Worm (Caenorhabditis elegans) whole organism, mixed stage, embryonic: ENCODE measurements around the gene Y39A1A.10.

Experiments used
- M03D4.4 ChIP-seq: sonication (generic microtip); optimal IDR thresholded peaks from 2 replicates; lab custom pipeline; 2017; ENCODE audit warnings: mild to moderate bottlenecking, missing genetic modification characterization, missing compliant biosample characterization
- bed-3 ChIP-seq: fragments of 200-800 bp; sonication (Bioruptor generic); optimal IDR thresholded peaks from 3 replicates; lab custom pipeline; 2018; ENCODE audit warnings: mild to moderate bottlenecking, missing genetic modification characterization, moderate library complexity, missing compliant biosample characterization
- blmp-1 ChIP-seq: fragments of 150-350 bp; optimal IDR thresholded peaks from 2 replicates; lab custom pipeline; 2014; ENCODE audit warnings: missing biosample characterization, missing genetic modification characterization
- ceh-39 ChIP-seq: fragments of 150-350 bp; optimal IDR thresholded peaks from 2 replicates; lab custom pipeline; 2014; ENCODE audit warnings: missing biosample characterization, missing genetic modification characterization
- ceh-43 ChIP-seq: fragments of 200-800 bp; sonication (Bioruptor generic); optimal IDR thresholded peaks from 2 replicates; lab custom pipeline; 2018; ENCODE audit warnings: mild to moderate bottlenecking, missing genetic modification characterization, moderate library complexity, missing compliant biosample characterization
- ceh-83 ChIP-seq: fragments of 200-800 bp; sonication (Bioruptor generic); optimal IDR thresholded peaks from 2 replicates; lab custom pipeline; 2018; ENCODE audit warnings: mild to moderate bottlenecking, missing genetic modification characterization, missing compliant biosample characterization
- ces-1 ChIP-seq: fragments of 150-350 bp; optimal IDR thresholded peaks from 2 replicates; lab custom pipeline; 2014; ENCODE audit warnings: missing biosample characterization, missing genetic modification reagents, missing genetic modification characterization
- cnd-1 ChIP-seq: fragments of 200-800 bp; sonication (Bioruptor generic); optimal IDR thresholded peaks from 2 replicates; lab custom pipeline; 2018; ENCODE audit warnings: mild to moderate bottlenecking, missing genetic modification characterization, missing compliant biosample characterization
- drap-1 ChIP-seq: fragments of 200-800 bp; sonication (Bioruptor generic); optimal IDR thresholded peaks from 3 replicates; lab custom pipeline; 2018; ENCODE audit warnings: mild to moderate bottlenecking, missing genetic modification characterization, missing compliant biosample characterization
- elt-1 ChIP-seq: sonication (generic microtip); optimal IDR thresholded peaks from 2 replicates; lab custom pipeline; 2017; ENCODE audit warnings: missing genetic modification characterization, mild to moderate bottlenecking, missing compliant biosample characterization, antibody characterized with exemption, moderate library complexity, borderline replicate concordance; ENCODE audit not compliant: insufficient read depth
- flh-1 ChIP-seq: fragments of 200-800 bp; sonication (Bioruptor generic); optimal IDR thresholded peaks from 2 replicates; lab custom pipeline; 2018; ENCODE audit warnings: mild to moderate bottlenecking, missing genetic modification characterization, moderate library complexity, missing compliant biosample characterization
- ham-2 ChIP-seq: fragments of 200-800 bp; sonication (Bioruptor generic); optimal IDR thresholded peaks from 2 replicates; lab custom pipeline; 2018; ENCODE audit warnings: mild to moderate bottlenecking, missing genetic modification characterization, missing compliant biosample characterization
- hlh-1 ChIP-seq: fragments of 150-350 bp; optimal IDR thresholded peaks from 2 replicates; lab custom pipeline; 2014; ENCODE audit warnings: missing biosample characterization, missing genetic modification reagents, missing genetic modification characterization
- lin-32 ChIP-seq: fragments of 200-800 bp; sonication (Bioruptor generic); optimal IDR thresholded peaks from 2 replicates; lab custom pipeline; 2018; ENCODE audit warnings: mild to moderate bottlenecking, missing genetic modification characterization, missing compliant biosample characterization
- mab-5 ChIP-seq: fragments of 150-350 bp; optimal IDR thresholded peaks from 2 replicates; lab custom pipeline; 2014; ENCODE audit warnings: missing biosample characterization, missing genetic modification characterization
- mep-1 ChIP-seq: fragments of 150-350 bp; optimal IDR thresholded peaks from 2 replicates; lab custom pipeline; 2017; ENCODE audit warnings: missing biosample characterization, missing genetic modification reagents, missing genetic modification characterization, inconsistent platforms
- mls-2 ChIP-seq: sonication (generic microtip); optimal IDR thresholded peaks from 2 replicates; lab custom pipeline; 2016; ENCODE audit warnings: mild to moderate bottlenecking, missing genetic modification characterization, moderate library complexity, missing compliant biosample characterization
- nhr-12 ChIP-seq: fragments of 150-350 bp; optimal IDR thresholded peaks from 2 replicates; lab custom pipeline; 2014; ENCODE audit warnings: missing biosample characterization, missing genetic modification characterization
- nhr-237 ChIP-seq: fragments of 150-350 bp; optimal IDR thresholded peaks from 2 replicates; lab custom pipeline; 2014; ENCODE audit warnings: missing biosample characterization, missing genetic modification characterization
- nhr-28 ChIP-seq: fragments of 150-350 bp; optimal IDR thresholded peaks from 2 replicates; lab custom pipeline; 2014; ENCODE audit warnings: missing biosample characterization, missing genetic modification characterization
- nhr-76 ChIP-seq: sonication (generic microtip); optimal IDR thresholded peaks from 2 replicates; lab custom pipeline; 2017; ENCODE audit warnings: missing biosample characterization, missing genetic modification characterization
- pha-4 ChIP-seq: fragments of 150-350 bp; optimal IDR thresholded peaks from 2 replicates; lab custom pipeline; 2018; ENCODE audit warnings: missing biosample characterization, missing genetic modification reagents, missing genetic modification characterization
- snpc-4 ChIP-seq: fragments of 150-350 bp; optimal IDR thresholded peaks from 2 replicates; lab custom pipeline; 2014; ENCODE audit warnings: missing biosample characterization, missing genetic modification characterization
- sptf-1 ChIP-seq: sonication (generic microtip); optimal IDR thresholded peaks from 2 replicates; lab custom pipeline; 2017; ENCODE audit warnings: mild to moderate bottlenecking, missing genetic modification characterization, moderate library complexity, missing compliant biosample characterization
- zip-8 ChIP-seq: fragments of 150-350 bp; optimal IDR thresholded peaks from 2 replicates; lab custom pipeline; 2014; ENCODE audit warnings: missing biosample characterization, missing genetic modification characterization
- ztf-11 ChIP-seq: fragments of 150-350 bp; optimal IDR thresholded peaks from 2 replicates; lab custom pipeline; 2014; ENCODE audit warnings: missing biosample characterization, missing genetic modification characterization

The Y39A1A.10 gene

ce11 chrIII:10653479-10653878, 21.0 kb downstream of the Y39A1A.10 start:
- no peak for TF ChIP-seq cnd-1 (tag; lab: Kevin White, UChicago)
- TF ChIP-seq M03D4.4 (tag; lab: Kevin White, UChicago): no peak
- peak; percentile 11 for TF ChIP-seq zip-8 (tag; lab: Kevin White, UChicago)
- peak; percentile 91 for TF ChIP-seq blmp-1

DNA sequence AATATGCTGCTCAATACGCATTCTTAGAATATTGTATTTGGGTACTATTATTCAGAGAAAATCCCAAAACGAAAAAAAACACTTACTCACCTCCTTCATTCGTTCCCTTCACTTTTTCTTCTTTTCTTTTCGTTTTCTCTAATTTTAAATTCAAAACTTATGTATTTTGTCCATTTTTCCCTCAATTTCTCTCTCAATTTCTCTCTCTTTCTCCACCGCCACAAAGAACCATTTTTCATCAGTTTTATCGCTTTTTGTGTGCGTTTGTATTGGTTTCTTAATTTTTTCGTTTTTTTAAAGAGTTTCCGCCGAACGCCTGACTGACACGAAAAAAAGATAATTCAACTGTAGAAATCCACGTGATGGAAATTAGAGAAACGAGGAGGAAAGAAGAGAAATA, 22.2 kb downstream of the Y39A1A.10 start, which contains the start of gene cnt-2:
Gene cnt-2, plus strand, starts transcription at position 301 of the 400 bp plus-strand sequence.
- TF ChIP-seq nhr-237 (tag; lab: Kevin White, UChicago): no peak
- TF ChIP-seq ceh-83: no peak
- TF ChIP-seq ceh-43 (GFP tag; lab: Kevin White, UChicago): no peak
- no peak for TF ChIP-seq bed-3 (GFP tag; lab: Kevin White, UChicago)
- TF ChIP-seq hlh-1 (tag; lab: Kevin White, UChicago): no peak
- TF ChIP-seq M03D4.4 (tag; lab: Kevin White, UChicago): no peak
- no peak for TF ChIP-seq snpc-4 (tag; lab: Kevin White, UChicago)
- no peak for TF ChIP-seq mep-1 (tag; lab: Kevin White, UChicago)
- TF ChIP-seq nhr-76 (tag; lab: Kevin White, UChicago): no peak
- TF ChIP-seq ztf-11 (tag; lab: Kevin White, UChicago): no peak
- TF ChIP-seq elt-1: no peak
- TF ChIP-seq mls-2 (tag; lab: Kevin White, UChicago): no peak
- no peak for TF ChIP-seq sptf-1 (tag; lab: Kevin White, UChicago)
- no peak for TF ChIP-seq ceh-39 (tag; lab: Kevin White, UChicago)
- no peak for TF ChIP-seq lin-32 (GFP tag; lab: Kevin White, UChicago)
- TF ChIP-seq blmp-1: no peak
- no peak for TF ChIP-seq flh-1 (GFP tag; lab: Kevin White, UChicago)
- no peak for TF ChIP-seq zip-8 (tag; lab: Kevin White, UChicago)

ce11 chrIII:10656069-10656468, 23.5 kb downstream of the Y39A1A.10 start:
- no peak for TF ChIP-seq mep-1 (tag; lab: Kevin White, UChicago)

- TF ChIP-seq nhr-28 (no peak), pha-4 (tag; lab: Kevin White, UChicago) (no peak), ces-1 (peak; percentile 68)
Measured at ce11 chrIII:10657661-10658060, 25.1 kb downstream of the Y39A1A.10 start.

DNA sequence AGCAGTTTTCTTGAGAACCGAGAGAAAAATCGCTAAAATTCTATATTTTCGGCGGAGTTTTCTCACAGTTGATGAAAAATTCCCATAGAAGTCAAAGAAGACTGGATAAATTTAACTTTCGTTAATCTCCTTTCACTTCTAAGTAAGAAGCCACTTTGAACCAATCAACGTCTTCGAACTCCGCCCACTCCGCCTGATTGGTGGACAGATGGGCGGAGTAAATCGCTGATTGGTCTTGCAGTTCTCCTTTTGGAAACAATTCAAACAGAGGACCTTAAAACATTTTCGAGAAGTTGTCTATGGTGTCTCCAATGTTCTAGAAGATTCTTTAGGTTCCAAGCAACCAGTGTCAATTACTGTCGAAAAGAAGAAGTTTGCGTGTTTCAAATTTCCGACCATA, 25.9 kb downstream of the Y39A1A.10 start:
- TF ChIP-seq M03D4.4 (tag; lab: Kevin White, UChicago): peak; percentile 1
- TF ChIP-seq zip-8 (tag; lab: Kevin White, UChicago): no peak
- TF ChIP-seq, all 35 proteins: peak for 1

DNA sequence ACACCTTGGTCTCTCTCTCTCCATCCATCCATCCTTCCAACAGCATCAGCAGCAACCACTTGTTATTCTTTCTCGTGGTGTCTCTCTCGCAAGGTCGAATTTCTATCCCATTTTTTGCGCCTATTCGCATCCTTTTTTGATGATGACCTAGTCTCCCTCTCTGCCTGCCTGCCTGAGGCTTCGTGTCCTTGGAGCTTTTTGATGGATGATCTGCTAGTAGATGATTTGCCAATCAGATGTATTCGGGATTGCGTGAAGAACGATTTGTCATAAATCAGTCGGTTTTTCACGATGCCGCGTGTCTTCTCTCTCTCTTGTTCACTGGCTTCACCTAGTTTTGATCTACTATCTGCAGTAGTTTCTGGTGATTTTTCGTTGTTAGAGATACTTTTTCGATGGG, 28.8 kb downstream of the Y39A1A.10 start:
- TF ChIP-seq blmp-1 (no peak), ceh-43 (GFP tag; lab: Kevin White, UChicago) (no peak), zip-8 (tag; lab: Kevin White, UChicago) (no peak), nhr-12 (no peak), sptf-1 (tag; lab: Kevin White, UChicago) (no peak), lin-32 (GFP tag; lab: Kevin White, UChicago) (no peak), ham-2 (GFP tag; lab: Kevin White, UChicago) (peak; percentile 50), mab-5 (tag; lab: Kevin White, UChicago) (no peak), snpc-4 (tag; lab: Kevin White, UChicago) (no peak)

DNA sequence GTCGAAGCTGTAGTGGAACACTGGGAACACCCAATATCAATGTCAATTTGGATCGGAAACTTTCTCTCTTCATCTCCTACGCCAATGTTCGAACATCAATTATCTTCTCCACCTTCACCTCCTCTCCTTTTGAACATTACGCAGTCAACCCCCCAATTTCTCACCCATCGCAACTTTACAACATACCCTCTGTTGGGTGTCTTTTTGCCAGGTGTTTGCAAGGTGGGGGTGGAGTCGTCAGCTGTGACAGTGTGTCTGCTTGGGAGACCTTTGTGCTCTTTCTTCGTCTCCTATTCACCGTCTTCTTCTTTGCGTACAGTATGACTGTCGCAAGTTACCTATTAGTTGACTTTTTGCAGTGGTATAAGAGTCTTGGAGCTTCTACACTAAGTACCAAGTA, 34.1 kb downstream of the Y39A1A.10 start:
- TF ChIP-seq ces-1: no peak
- TF ChIP-seq drap-1 (GFP tag; lab: Kevin White, UChicago): no peak
- no peak for TF ChIP-seq zip-8 (tag; lab: Kevin White, UChicago)
- TF ChIP-seq hlh-1 (tag; lab: Kevin White, UChicago): peak; percentile 96
- no peak for TF ChIP-seq ceh-43 (GFP tag; lab: Kevin White, UChicago)
- TF ChIP-seq mls-2 (tag; lab: Kevin White, UChicago): no peak
